Worm (Caenorhabditis elegans) whole organism, midembryonic: Measurements from ENCODE around the gene Y39E4B.10.

Experiments
- cog-1 ChIP-seq: sonication (generic microtip); optimal IDR thresholded peaks from 2 replicates; lab custom pipeline; 2016; ENCODE audit warnings: missing genetic modification characterization, missing compliant biosample characterization
- flt-1 ChIP-seq: fragments of 200-800 bp; sonication (Bioruptor generic); IDR thresholded peaks from 2 replicates; pipeline ENCODE4 v1.3.6; 2022; ENCODE audit warnings: missing genetic modification characterization, missing compliant biosample characterization
- klf-2 ChIP-seq: fragments of 200-800 bp; sonication (Bioruptor generic); conservative IDR thresholded peaks from 2 replicates; pipeline ENCODE4 v1.3.6; 2022; ENCODE audit warnings: missing genetic modification reagents, missing genetic modification characterization, missing compliant biosample characterization
- med-1 ChIP-seq: sonication (generic microtip); optimal IDR thresholded peaks from 2 replicates; lab custom pipeline; 2017; ENCODE audit warnings: missing genetic modification characterization, mild to moderate bottlenecking, missing compliant biosample characterization, antibody characterized with exemption, missing genetic modification reagents; ENCODE audit not compliant: insufficient read depth
- ref-1 ChIP-seq: fragments of 200-800 bp; sonication (Bioruptor generic); conservative IDR thresholded peaks from 2 replicates; pipeline ENCODE4 v1.3.6; 2022; ENCODE audit warnings: missing genetic modification reagents, missing genetic modification characterization, missing compliant biosample characterization
- tab-1 ChIP-seq: fragments of 200-800 bp; sonication (Bioruptor generic); IDR thresholded peaks from 2 replicates; pipeline ENCODE4 v1.3.6; 2022; ENCODE audit warnings: missing genetic modification characterization, missing compliant biosample characterization
- ztf-23 ChIP-seq: fragments of 200-800 bp; sonication (Bioruptor generic); IDR thresholded peaks from 2 replicates; pipeline ENCODE4 v1.3.6; 2022; ENCODE audit warnings: missing genetic modification reagents, missing genetic modification characterization, missing compliant biosample characterization
- ztf-29 ChIP-seq: fragments of 200-800 bp; sonication (Bioruptor generic); IDR thresholded peaks from 2 replicates; pipeline ENCODE4 v1.3.6; 2022; ENCODE audit warnings: missing genetic modification reagents, missing genetic modification characterization, missing compliant biosample characterization

DNA sequence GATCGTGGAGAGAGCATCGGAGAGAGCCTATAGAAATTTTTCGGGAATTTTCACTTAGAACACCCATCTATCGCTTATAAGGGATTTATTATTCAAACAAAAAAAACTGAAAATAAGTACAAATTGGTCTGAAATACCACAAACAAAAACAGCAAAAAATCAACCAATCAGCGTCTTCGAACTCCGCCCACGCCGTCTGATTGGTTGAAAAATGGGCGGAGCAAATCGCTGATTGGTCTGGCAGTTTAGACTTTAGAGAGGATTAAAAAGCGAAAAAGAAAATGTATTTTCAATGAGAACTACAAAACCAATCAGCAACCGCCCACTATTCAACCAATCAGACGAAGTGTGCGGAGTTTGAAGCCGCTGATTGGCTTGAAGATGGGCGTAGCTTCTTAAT, 48.4 kb upstream of the Y39E4B.10 start:
- no peak for TF ChIP-seq cog-1
- no peak for TF ChIP-seq ztf-23 (GFP tag; lab: Robert Waterston, UW)
- TF ChIP-seq med-1 = no peak
- TF ChIP-seq tab-1 (GFP tag; lab: Robert Waterston, UW) = no peak
- no peak for TF ChIP-seq klf-2 (GFP tag; lab: Robert Waterston, UW)
- TF ChIP-seq ztf-29 (GFP tag; lab: Robert Waterston, UW) = no peak
- TF ChIP-seq flt-1 = no peak
- TF ChIP-seq ref-1 = no peak
